Fruit fly (Drosophila melanogaster) whole organism, embryonic: Measurements from ENCODE around the gene MED14.

ENCODE experiments used
- Atf3 ChIP-seq: fragments of 200-800 bp; sonication (Bioruptor generic); optimal IDR thresholded peaks from 3 replicates; lab custom pipeline; 2016; ENCODE audit warnings: missing biosample characterization, missing genetic modification characterization
- BEAF-32 ChIP-seq: fragments of 200-800 bp; sonication (Bioruptor generic); optimal IDR thresholded peaks from 3 replicates; lab custom pipeline; 2017; ENCODE audit warnings: missing biosample characterization, missing genetic modification characterization, mild to moderate bottlenecking, moderate library complexity, missing genetic modification reagents
- C15 ChIP-seq: fragments of 200-800 bp; sonication (Bioruptor generic); IDR thresholded peaks from 3 replicates; pipeline ENCODE4 v1.3.6; 2022; ENCODE audit warnings: missing biosample characterization, missing genetic modification characterization
- CG10565 ChIP-seq: fragments of 200-800 bp; sonication (Bioruptor generic); optimal IDR thresholded peaks from 3 replicates; lab custom pipeline; 2016; ENCODE audit warnings: missing biosample characterization, mild to moderate bottlenecking, missing genetic modification characterization
- CG11456 ChIP-seq: fragments of 200-800 bp; sonication (Bioruptor generic); IDR thresholded peaks from 3 replicates; pipeline ENCODE4 v1.3.6; 2022; ENCODE audit warnings: missing biosample characterization, missing genetic modification characterization
- CG1233 ChIP-seq: fragments of 200-800 bp; sonication (Bioruptor generic); optimal IDR thresholded peaks from 4 replicates; lab custom pipeline; 2018; ENCODE audit warnings: missing biosample characterization, mild to moderate bottlenecking, missing genetic modification characterization
- CG13123 ChIP-seq: fragments of 200-800 bp; sonication (Bioruptor generic); optimal IDR thresholded peaks from 2 replicates; lab custom pipeline; 2016; ENCODE audit warnings: missing biosample characterization, missing genetic modification characterization
- CG14965 ChIP-seq: fragments of 200-800 bp; sonication (Bioruptor generic); optimal IDR thresholded peaks from 2 replicates; lab custom pipeline; 2016; ENCODE audit warnings: missing biosample characterization, missing genetic modification characterization, borderline replicate concordance
- CG17385 ChIP-seq: fragments of 200-800 bp; sonication (Bioruptor generic); optimal IDR thresholded peaks from 3 replicates; lab custom pipeline; 2018; ENCODE audit warnings: missing biosample characterization, mild to moderate bottlenecking, missing genetic modification characterization
- CG31224 ChIP-seq: fragments of 200-800 bp; sonication (Bioruptor generic); IDR thresholded peaks from 2 replicates; pipeline ENCODE4 v1.3.6; 2022; ENCODE audit warnings: missing biosample characterization, missing genetic modification characterization
- CG4328 ChIP-seq: fragments of 200-800 bp; sonication (Bioruptor generic); optimal IDR thresholded peaks from 3 replicates; lab custom pipeline; 2017; ENCODE audit warnings: missing biosample characterization, missing genetic modification reagents, missing genetic modification characterization
- CG4820 ChIP-seq: fragments of 200-800 bp; sonication (Bioruptor generic); optimal IDR thresholded peaks from 3 replicates; lab custom pipeline; 2016; ENCODE audit warnings: missing biosample characterization, missing genetic modification characterization
- CG5953 ChIP-seq: fragments of 200-800 bp; sonication (Bioruptor generic); IDR thresholded peaks from 2 replicates; pipeline ENCODE4 v1.3.6; 2022; ENCODE audit warnings: missing biosample characterization, missing genetic modification characterization
- CG6683 ChIP-seq: fragments of 200-800 bp; sonication (Bioruptor generic); optimal IDR thresholded peaks from 2 replicates; lab custom pipeline; 2017; ENCODE audit warnings: missing biosample characterization, mild to moderate bottlenecking, missing genetic modification characterization, missing genetic modification reagents
- CG7786 ChIP-seq: fragments of 200-800 bp; sonication (Bioruptor generic); optimal IDR thresholded peaks from 2 replicates; lab custom pipeline; 2016; ENCODE audit warnings: missing biosample characterization, missing genetic modification characterization
- CG8281 ChIP-seq: fragments of 200-800 bp; sonication (Bioruptor generic); optimal IDR thresholded peaks from 2 replicates; lab custom pipeline; 2018; ENCODE audit warnings: missing biosample characterization, mild to moderate bottlenecking, missing genetic modification characterization, moderate library complexity
- CrebB ChIP-seq: fragments of 200-800 bp; sonication (Bioruptor generic); optimal IDR thresholded peaks from 3 replicates; lab custom pipeline; 2018; ENCODE audit warnings: missing biosample characterization, mild to moderate bottlenecking, missing genetic modification characterization
- D19B ChIP-seq: fragments of 200-800 bp; sonication (Bioruptor generic); optimal IDR thresholded peaks from 2 replicates; lab custom pipeline; 2017; ENCODE audit warnings: missing biosample characterization, mild to moderate bottlenecking, missing genetic modification characterization
- Deaf1 ChIP-seq: fragments of 200-800 bp; optimal IDR thresholded peaks from 3 replicates; lab custom pipeline; 2019; ENCODE audit warnings: missing biosample characterization, mild to moderate bottlenecking, missing genetic modification characterization, moderate library complexity
- Dek ChIP-seq: fragments of 200-800 bp; sonication (Bioruptor generic); optimal IDR thresholded peaks from 3 replicates; lab custom pipeline; 2019; ENCODE audit warnings: missing biosample characterization, mild to moderate bottlenecking, missing genetic modification characterization, moderate library complexity
- Eip74EF ChIP-seq, 2 experiments: fragments of 200-800 bp in 1 of 2; fragments of >200 bp in 1 of 2; sonication (Bioruptor generic) in 1 of 2; optimal IDR thresholded peaks; 2 replicates each; lab custom pipeline; 2017 to 2019; ENCODE audit warnings: missing biosample characterization in 2 of 2, missing genetic modification characterization in 2 of 2, mild to moderate bottlenecking in 1 of 2, moderate library complexity in 1 of 2
- H2.0 ChIP-seq: fragments of 200-800 bp; sonication (Bioruptor generic); IDR thresholded peaks from 2 replicates; pipeline ENCODE4 v1.3.6; 2022; ENCODE audit warnings: missing biosample characterization, missing genetic modification characterization
- Kr ChIP-seq: fragments of 200-800 bp; sonication (Bioruptor generic); optimal IDR thresholded peaks from 2 replicates; lab custom pipeline; 2017; ENCODE audit warnings: missing biosample characterization, mild to moderate bottlenecking, missing genetic modification characterization
- Max ChIP-seq: fragments of 200-800 bp; sonication (Bioruptor generic); optimal IDR thresholded peaks from 2 replicates; lab custom pipeline; 2016; ENCODE audit warnings: missing biosample characterization, mild to moderate bottlenecking, missing genetic modification characterization
- NFAT ChIP-seq: fragments of 200-800 bp; sonication (Bioruptor generic); IDR thresholded peaks from 2 replicates; pipeline ENCODE4 v1.3.6; 2022; ENCODE audit warnings: missing biosample characterization, missing genetic modification characterization
- Nf-YA ChIP-seq: fragments of 200-800 bp; sonication (Bioruptor generic); IDR thresholded peaks from 2 replicates; pipeline ENCODE4 v1.3.6; 2022; ENCODE audit warnings: missing biosample characterization, missing genetic modification characterization
- Oaz ChIP-seq: fragments of 200-800 bp; sonication (Bioruptor generic); IDR thresholded peaks from 2 replicates; pipeline ENCODE4 v1.3.6; 2022; ENCODE audit warnings: missing biosample characterization, missing genetic modification characterization
- Oli ChIP-seq: fragments of 200-800 bp; sonication (Bioruptor generic); optimal IDR thresholded peaks from 2 replicates; lab custom pipeline; 2018; ENCODE audit warnings: missing biosample characterization, mild to moderate bottlenecking, missing genetic modification characterization, moderate library complexity
- Vsx1 ChIP-seq: fragments of 200-800 bp; sonication (Bioruptor generic); optimal IDR thresholded peaks from 2 replicates; lab custom pipeline; 2017; ENCODE audit warnings: missing biosample characterization, mild to moderate bottlenecking, missing genetic modification characterization, missing genetic modification reagents
- aop ChIP-seq: fragments of 200-800 bp; sonication (Bioruptor generic); IDR thresholded peaks from 2 replicates; pipeline ENCODE4 v1.3.6; 2022; ENCODE audit warnings: missing biosample characterization, missing genetic modification characterization
- ase ChIP-seq: fragments of 200-800 bp; sonication (Bioruptor generic); IDR thresholded peaks from 3 replicates; pipeline ENCODE4 v1.3.6; 2022; ENCODE audit warnings: missing biosample characterization, missing genetic modification characterization
- btn ChIP-seq: fragments of 200-800 bp; sonication (Bioruptor generic); optimal IDR thresholded peaks from 2 replicates; lab custom pipeline; 2016; ENCODE audit warnings: missing biosample characterization, missing genetic modification characterization
- dan ChIP-seq: fragments of 200-800 bp; sonication (Bioruptor generic); IDR thresholded peaks from 2 replicates; pipeline ENCODE4 v1.3.6; 2022; ENCODE audit warnings: missing biosample characterization, missing genetic modification characterization
- dmrt99B ChIP-seq: fragments of 200-800 bp; sonication (Bioruptor generic); optimal IDR thresholded peaks from 2 replicates; lab custom pipeline; 2018; ENCODE audit warnings: missing biosample characterization, mild to moderate bottlenecking, missing genetic modification characterization, moderate library complexity
- gfzf ChIP-seq: fragments of 200-800 bp; sonication (Bioruptor generic); optimal IDR thresholded peaks from 2 replicates; lab custom pipeline; 2016; ENCODE audit warnings: missing biosample characterization, mild to moderate bottlenecking, missing genetic modification characterization, moderate library complexity
- hth ChIP-seq: fragments of >200 bp; optimal IDR thresholded peaks from 2 replicates; lab custom pipeline; 2017; ENCODE audit warnings: inconsistent platforms
- insv ChIP-seq, 2 experiments: fragments of 200-800 bp; sonication (Bioruptor generic); optimal IDR thresholded peaks; 3 replicates each; lab custom pipeline; 2016 to 2018; ENCODE audit warnings: missing biosample characterization in 2 of 2, missing genetic modification characterization in 2 of 2
- knrl ChIP-seq: fragments of 200-800 bp; sonication (Bioruptor generic); IDR thresholded peaks from 3 replicates; pipeline ENCODE4 v1.3.6; 2022; ENCODE audit warnings: missing biosample characterization, missing genetic modification characterization; ENCODE audit not compliant: partially characterized antibody
- nau ChIP-seq: fragments of 200-800 bp; sonication (Bioruptor generic); optimal IDR thresholded peaks from 3 replicates; lab custom pipeline; 2017; ENCODE audit warnings: missing biosample characterization, mild to moderate bottlenecking, missing genetic modification characterization, missing genetic modification reagents
- nom ChIP-seq: fragments of 200-800 bp; sonication (Bioruptor generic); optimal IDR thresholded peaks from 2 replicates; lab custom pipeline; 2017; ENCODE audit warnings: missing biosample characterization, missing genetic modification characterization, mild to moderate bottlenecking, moderate library complexity, missing genetic modification reagents
- otp ChIP-seq: fragments of 200-800 bp; sonication (Bioruptor generic); IDR thresholded peaks from 3 replicates; pipeline ENCODE4, ENCODE4 v1.3.6; 2022; ENCODE audit warnings: missing biosample characterization, missing genetic modification characterization
- pfk ChIP-seq: fragments of 200-800 bp; sonication (Bioruptor generic); optimal IDR thresholded peaks from 2 replicates; lab custom pipeline; 2018; ENCODE audit warnings: missing biosample characterization, mild to moderate bottlenecking, missing genetic modification characterization, moderate library complexity
- repo ChIP-seq: fragments of 200-800 bp; sonication (Bioruptor generic); optimal IDR thresholded peaks from 2 replicates; lab custom pipeline; 2016; ENCODE audit warnings: missing biosample characterization, missing genetic modification characterization
- seq ChIP-seq: fragments of 200-800 bp; sonication (Bioruptor generic); IDR thresholded peaks from 2 replicates; pipeline ENCODE4 v1.3.6; 2022; ENCODE audit warnings: missing biosample characterization, missing genetic modification characterization
- slbo ChIP-seq: fragments of 200-800 bp; sonication (Bioruptor generic); IDR thresholded peaks from 2 replicates; pipeline ENCODE4 v1.3.6; 2022; ENCODE audit warnings: missing biosample characterization, missing genetic modification characterization
- sug ChIP-seq: fragments of 200-800 bp; optimal IDR thresholded peaks from 2 replicates; lab custom pipeline; 2019; ENCODE audit warnings: missing biosample characterization, mild to moderate bottlenecking, missing genetic modification characterization, moderate library complexity
- tgo ChIP-seq: fragments of 200-800 bp; sonication (Bioruptor generic); IDR thresholded peaks from 3 replicates; pipeline ENCODE4 v1.3.6; 2022; ENCODE audit warnings: missing biosample characterization, missing genetic modification characterization
- twi ChIP-seq: fragments of 200-800 bp; optimal IDR thresholded peaks from 2 replicates; lab custom pipeline; 2019; ENCODE audit warnings: missing biosample characterization, mild to moderate bottlenecking, missing genetic modification characterization, moderate library complexity
- wek ChIP-seq: fragments of 200-800 bp; sonication (Bioruptor generic); optimal IDR thresholded peaks from 3 replicates; lab custom pipeline; 2018; ENCODE audit warnings: missing biosample characterization, mild to moderate bottlenecking, missing genetic modification characterization, moderate library complexity
- zfh1 ChIP-seq: fragments of 200-800 bp; sonication (Bioruptor generic); IDR thresholded peaks from 3 replicates; pipeline ENCODE4 v1.3.6; 2022; ENCODE audit warnings: missing biosample characterization, missing genetic modification characterization

The MED14 gene

dm6 chr3L:546819-547441 is 46.1 kb upstream of the MED14 start (continued):
- peak; percentile 73 for TF ChIP-seq D19B (GFP tag; lab: Kevin White, UChicago)
- TF ChIP-seq Nf-YA (GFP tag; lab: Robert Waterston, UW) = no peak
- peak in 1 of 2 experiments; percentile 58 for TF ChIP-seq Eip74EF (GFP tag; optimal IDR thresholded peaks at IDR 0.05; lab: Kevin White, UChicago)
- TF ChIP-seq CG7786 (GFP tag; lab: Kevin White, UChicago) = peak; percentile 94
- TF ChIP-seq CG4328 (GFP tag; lab: Kevin White, UChicago) = peak; percentile 43
- peak; percentile 78 for TF ChIP-seq CrebB (tag; lab: Kevin White, UChicago)
- peak; percentile 30 for TF ChIP-seq nau
- peak; percentile 79 for TF ChIP-seq tgo (GFP tag; lab: Robert Waterston, UW)
- TF ChIP-seq slbo = peak; percentile 97
- TF ChIP-seq NFAT (GFP tag; lab: Robert Waterston, UW) = peak; percentile 98
- no peak for TF ChIP-seq CG14965 (GFP tag; lab: Kevin White, UChicago)
- TF ChIP-seq repo = peak; percentile 69
- TF ChIP-seq Oli (tag; lab: Kevin White, UChicago) = peak; percentile 54
- TF ChIP-seq twi = peak; percentile 9
- TF ChIP-seq Kr (GFP tag; lab: Kevin White, UChicago) = no peak
- TF ChIP-seq Vsx1 (GFP tag; lab: Kevin White, UChicago) = peak; percentile 52
- peak in 1 of 2 experiments; percentile 7 for TF ChIP-seq insv (GFP tag; optimal IDR thresholded peaks at IDR 0.05; lab: Kevin White, UChicago)
- no peak for TF ChIP-seq wek (GFP tag; lab: Kevin White, UChicago)
- TF ChIP-seq dan (GFP tag; lab: Robert Waterston, UW) = no peak
- peak; percentile 81 for TF ChIP-seq H2.0
- no peak for TF ChIP-seq btn (GFP tag; lab: Kevin White, UChicago)
- TF ChIP-seq sug (tag; lab: Kevin White, UChicago) = peak; percentile 84
- TF ChIP-seq dmrt99B = peak; percentile 37
- TF ChIP-seq Atf3 (GFP tag; lab: Kevin White, UChicago) = no peak
- peak; percentile 63 for TF ChIP-seq Max (GFP tag; lab: Kevin White, UChicago)
- no peak for TF ChIP-seq BEAF-32 (GFP tag; lab: Kevin White, UChicago)
- peak; percentile 66; the same call in 2 of the 3 replicates for TF ChIP-seq C15 (GFP tag; lab: Robert Waterston, UW)
- TF ChIP-seq gfzf = no peak
- peak; percentile 36 for TF ChIP-seq Deaf1 (tag; lab: Kevin White, UChicago)
- TF ChIP-seq zfh1 (GFP tag; lab: Robert Waterston, UW) = peak; percentile 68; the same call in 2 of the 3 replicates
- peak; percentile 28 for TF ChIP-seq CG13123
- peak; percentile 68; the same call in 1 of the 3 replicates for TF ChIP-seq ase (GFP tag; lab: Robert Waterston, UW)
- TF ChIP-seq Oaz (GFP tag; lab: Robert Waterston, UW) = peak; percentile 52; the same call in 1 of the 2 replicates
- peak; percentile 71; the same call in 2 of the 3 replicates for TF ChIP-seq otp (GFP tag; lab: Robert Waterston, UW)
- no peak for TF ChIP-seq nom
- no peak for TF ChIP-seq CG5953 (GFP tag; lab: Robert Waterston, UW)
- TF ChIP-seq CG31224 (GFP tag; lab: Robert Waterston, UW) = peak; percentile 89
- peak; percentile 71 for TF ChIP-seq seq (GFP tag; lab: Robert Waterston, UW)
- TF ChIP-seq CG6683 (GFP tag; lab: Kevin White, UChicago) = peak; percentile 58
- peak; percentile 34 for TF ChIP-seq CG1233 (GFP tag; lab: Kevin White, UChicago)
- TF ChIP-seq CG11456 (GFP tag; lab: Robert Waterston, UW) = peak; percentile 93
- no peak for TF ChIP-seq aop (GFP tag; lab: Robert Waterston, UW)
- TF ChIP-seq Dek (tag; lab: Kevin White, UChicago) = peak; percentile 92
- TF ChIP-seq CG8281 (tag; lab: Kevin White, UChicago) = peak; percentile 9
- TF ChIP-seq CG17385 = peak; percentile 66
- no peak for TF ChIP-seq hth (lab: Kevin White, UChicago)
- no peak for TF ChIP-seq pfk (GFP tag; lab: Kevin White, UChicago)
- TF ChIP-seq knrl (GFP tag; lab: Robert Waterston, UW) = no peak
- TF ChIP-seq CG4820 (GFP tag; lab: Kevin White, UChicago) = no peak
- no peak for TF ChIP-seq CG10565
